Fruit fly (Drosophila melanogaster): ENCODE results near the gene CG9920.

CG9920 gene

dm6 chr3R:14070096-14070495 is 27.8 kb downstream of the CG9920 start (continued):
- TF ChIP-seq CG6808 (GFP tag; optimal IDR thresholded peaks at IDR 0.05) = peak; percentile 35
- TF ChIP-seq CG3919 (GFP tag; optimal IDR thresholded peaks at IDR 0.05) = peak; percentile 17
- TF ChIP-seq Met (GFP tag; optimal IDR thresholded peaks at IDR 0.05) = no peak
- no peak for TF ChIP-seq Sox15 (GFP tag; optimal IDR thresholded peaks at IDR 0.05)
- no peak for TF ChIP-seq topi (GFP tag; optimal IDR thresholded peaks at IDR 0.05)
- TF ChIP-seq CG8632 (GFP tag; optimal IDR thresholded peaks at IDR 0.05) = peak; percentile 9
- peak; percentile 28 for TF ChIP-seq spab (GFP tag; optimal IDR thresholded peaks at IDR 0.05)

dm6 chr3R:14067904-14068636 is 29.8 kb downstream of the CG9920 start:
- TF ChIP-seq fkh (GFP tag; optimal IDR thresholded peaks at IDR 0.05) (peak; percentile 7), svp (GFP tag) (peak; percentile 94), Eip78C (GFP tag) (peak; percentile 64), CG7368 (GFP tag; optimal IDR thresholded peaks at IDR 0.05) (no peak)

DNA sequence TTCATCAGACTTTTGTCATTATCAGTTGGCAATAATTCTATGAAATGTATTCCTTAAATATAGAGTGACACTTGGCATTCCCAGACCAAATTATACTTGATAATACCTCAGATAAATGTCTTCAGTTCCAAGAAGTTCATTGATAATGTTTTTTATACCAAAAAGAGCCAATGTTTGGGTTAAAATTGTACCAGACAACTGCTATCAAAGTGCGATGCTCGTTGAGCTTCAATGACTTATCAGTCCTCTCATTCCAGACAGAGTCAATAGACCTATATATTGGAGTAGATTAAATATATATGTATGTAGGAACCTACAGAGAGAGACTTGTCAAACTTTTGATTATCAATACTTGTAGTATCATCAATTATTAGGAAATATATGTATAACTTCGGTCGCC is 32.6 kb downstream of the CG9920 start:
- peak; percentile 85 for TF ChIP-seq svp (GFP tag)
- no peak for TF ChIP-seq CG6808 (GFP tag; optimal IDR thresholded peaks at IDR 0.05)

- TF ChIP-seq vri (GFP tag; optimal IDR thresholded peaks at IDR 0.05) (peak; percentile 59), Ets96B (tag; optimal IDR thresholded peaks at IDR 0.05) (no peak), fkh (GFP tag; optimal IDR thresholded peaks at IDR 0.05) (peak; percentile 20), acj6 (GFP tag; optimal IDR thresholded peaks at IDR 0.05) (no peak), CG10669 (GFP tag; optimal IDR thresholded peaks at IDR 0.05) (no peak), CG3919 (GFP tag; optimal IDR thresholded peaks at IDR 0.05) (no peak), CG8119 (GFP tag; IDR thresholded peaks at IDR 0.05) (no peak), Sox15 (GFP tag; optimal IDR thresholded peaks at IDR 0.05) (no peak), Smox (GFP tag; optimal IDR thresholded peaks at IDR 0.05) (no peak), Gug (GFP tag; IDR thresholded peaks at IDR 0.05) (no peak), topi (GFP tag; optimal IDR thresholded peaks at IDR 0.05) (no peak), CG7368 (GFP tag; optimal IDR thresholded peaks at IDR 0.05) (no peak), CG8632 (GFP tag; optimal IDR thresholded peaks at IDR 0.05) (no peak), Lpt (GFP tag; optimal IDR thresholded peaks at IDR 0.05) (no peak), Eip78C (GFP tag) (peak; percentile 14), salr (GFP tag; optimal IDR thresholded peaks at IDR 0.05) (no peak), Eip93F (GFP tag; optimal IDR thresholded peaks at IDR 0.05) (no peak), fd59A (GFP tag; optimal IDR thresholded peaks at IDR 0.05) (no peak), svp (GFP tag) (peak; percentile 53)
These were observed 33.5 kb downstream of the CG9920 start for dm6 chr3R:14064158-14064969.

- TF ChIP-seq vri (GFP tag; optimal IDR thresholded peaks at IDR 0.05) (no peak), Hr39 (GFP tag; optimal IDR thresholded peaks at IDR 0.05) (no peak), eg (GFP tag; IDR thresholded peaks at IDR 0.05) (no peak), cyc (GFP tag; optimal IDR thresholded peaks at IDR 0.05) (no peak), CG8319 (GFP tag; optimal IDR thresholded peaks at IDR 0.05) (no peak), CG3032 (tag; optimal IDR thresholded peaks at IDR 0.05) (no peak), CG34406 (GFP tag; optimal IDR thresholded peaks at IDR 0.05) (no peak), svp (GFP tag) (no peak), dsx (GFP tag; optimal IDR thresholded peaks at IDR 0.05; ENCODE audit: poor library complexity, severe bottlenecking) (no peak), CG4318 (GFP tag; optimal IDR thresholded peaks at IDR 0.05) (no peak), Hr38 (GFP tag; optimal IDR thresholded peaks at IDR 0.05) (no peak)
These were observed 34.9 kb downstream of the CG9920 start for dm6 chr3R:14062869-14063543.

Data from whole organism, prepupa.